Fruit fly (Drosophila melanogaster): ENCODE results near the gene Gr63a.

- TF ChIP-seq CG33017 (tag; optimal IDR thresholded peaks at IDR 0.05): no peak
- no peak for TF ChIP-seq cnc (optimal IDR thresholded peaks at IDR 0.05)
- no peak for TF ChIP-seq CG7045 (GFP tag; optimal IDR thresholded peaks at IDR 0.05)
- TF ChIP-seq toe (GFP tag; optimal IDR thresholded peaks at IDR 0.05): no peak
- peak; percentile 1 for TF ChIP-seq Clk (GFP tag; optimal IDR thresholded peaks at IDR 0.05)
- TF ChIP-seq cic (GFP tag; optimal IDR thresholded peaks at IDR 0.05): no peak
- TF ChIP-seq CG14711 (tag; optimal IDR thresholded peaks at IDR 0.05): no peak
Measured at dm6 chr3L:3901865-3902490, 5.6 kb upstream of the Gr63a start.

Measured in whole organism, adult.